Worm (Caenorhabditis elegans) whole organism, L4 larva: ENCODE measurements around the gene spat-1.

Experiments used
- D1046.2 ChIP-seq: fragments of 200-800 bp; sonication (Bioruptor generic); IDR thresholded peaks from 2 replicates; pipeline ENCODE4 v1.3.6; 2022; ENCODE audit warnings: missing genetic modification characterization, missing compliant biosample characterization
- F10B5.3 ChIP-seq: sonication (generic microtip); optimal IDR thresholded peaks from 2 replicates; lab custom pipeline; 2016; ENCODE audit warnings: mild to moderate bottlenecking, missing genetic modification characterization, missing compliant biosample characterization
- F26F4.8 ChIP-seq: fragments of 200-800 bp; sonication (Bioruptor generic); conservative IDR thresholded peaks from 2 replicates; pipeline ENCODE4 v1.3.6; 2022; ENCODE audit warnings: missing genetic modification characterization, missing compliant biosample characterization
- F44E2.7 ChIP-seq: fragments of 200-800 bp; sonication (Bioruptor generic); IDR thresholded peaks from 2 replicates; pipeline ENCODE4 v2.1.2; 2022; ENCODE audit warnings: missing genetic modification characterization, missing compliant biosample characterization
- F49E8.2 ChIP-seq: sonication (generic microtip); optimal IDR thresholded peaks from 2 replicates; lab custom pipeline; 2016; ENCODE audit warnings: missing compliant biosample characterization, mild to moderate bottlenecking, missing genetic modification characterization, borderline replicate concordance
- R02D3.7 ChIP-seq: fragments of 150-350 bp; sonication (generic microtip); optimal IDR thresholded peaks from 3 replicates; lab custom pipeline; 2014; ENCODE audit warnings: missing biosample characterization, missing genetic modification characterization
- T26A8.4 ChIP-seq: fragments of 200-800 bp; sonication (Bioruptor generic); IDR thresholded peaks from 2 replicates; pipeline ENCODE4 v1.3.6; 2022; ENCODE audit warnings: missing genetic modification characterization, missing compliant biosample characterization
- Y75B8A.6 ChIP-seq: fragments of 200-800 bp; sonication (Bioruptor generic); IDR thresholded peaks from 2 replicates; pipeline ENCODE4 v1.3.6; 2022; ENCODE audit warnings: missing genetic modification reagents, missing genetic modification characterization, missing compliant biosample characterization
- ZK546.5 ChIP-seq, 2 experiments: sonication (generic microtip); optimal IDR thresholded peaks; 2 replicates each; lab custom pipeline; 2017; ENCODE audit warnings: missing biosample characterization in 2 of 2, missing genetic modification characterization in 2 of 2
- aly-2 ChIP-seq: sonication (generic microtip); optimal IDR thresholded peaks from 2 replicates; lab custom pipeline; 2018; ENCODE audit warnings: missing biosample characterization, missing genetic modification characterization
- ceh-28 ChIP-seq: fragments of 150-350 bp; optimal IDR thresholded peaks from 2 replicates; lab custom pipeline; 2014; ENCODE audit warnings: missing biosample characterization, missing genetic modification reagents, missing genetic modification characterization
- ceh-32 ChIP-seq: sonication (generic microtip); optimal IDR thresholded peaks from 2 replicates; lab custom pipeline; 2016; ENCODE audit warnings: mild to moderate bottlenecking, missing genetic modification characterization, missing compliant biosample characterization; ENCODE audit not compliant: poor library complexity
- ceh-62 ChIP-seq: sonication (generic microtip); optimal IDR thresholded peaks from 2 replicates; lab custom pipeline; 2017; ENCODE audit warnings: missing biosample characterization, missing genetic modification characterization
- ctbp-1 ChIP-seq: fragments of 200-800 bp; sonication (Bioruptor generic); IDR thresholded peaks from 2 replicates; pipeline ENCODE4 v1.3.6; 2022; ENCODE audit warnings: missing genetic modification reagents, missing genetic modification characterization, missing compliant biosample characterization
- daf-12 ChIP-seq: fragments of 150-350 bp; optimal IDR thresholded peaks from 2 replicates; lab custom pipeline; 2014; ENCODE audit warnings: missing biosample characterization, missing genetic modification reagents, missing genetic modification characterization
- daf-8 ChIP-seq: fragments of 200-800 bp; sonication (Bioruptor generic); IDR thresholded peaks from 2 replicates; pipeline ENCODE4 v1.3.6; 2022; ENCODE audit warnings: missing genetic modification characterization, missing compliant biosample characterization
- dmd-8 ChIP-seq: fragments of 200-800 bp; sonication (Bioruptor generic); IDR thresholded peaks from 2 replicates; pipeline ENCODE4 v1.3.6; 2022; ENCODE audit warnings: missing genetic modification characterization, missing compliant biosample characterization
- duxl-1 ChIP-seq: sonication (generic microtip); optimal IDR thresholded peaks from 2 replicates; lab custom pipeline; 2016; ENCODE audit warnings: mild to moderate bottlenecking, missing genetic modification characterization, moderate library complexity, missing compliant biosample characterization; ENCODE audit not compliant: poor library complexity
- fkh-10 ChIP-seq: fragments of 150-350 bp; optimal IDR thresholded peaks from 2 replicates; lab custom pipeline; 2014; ENCODE audit warnings: missing biosample characterization, missing genetic modification reagents, missing genetic modification characterization
- fos-1 ChIP-seq: fragments of 150-350 bp; optimal IDR thresholded peaks from 2 replicates; lab custom pipeline; 2014; ENCODE audit warnings: missing biosample characterization, missing genetic modification characterization
- gei-8 ChIP-seq: fragments of 200-800 bp; sonication (Bioruptor generic); optimal IDR thresholded peaks from 2 replicates; lab custom pipeline; 2018; ENCODE audit warnings: mild to moderate bottlenecking, missing genetic modification characterization, missing compliant biosample characterization
- hif-1 ChIP-seq, 2 experiments: sonication (generic microtip); optimal IDR thresholded peaks; 2 replicates each; lab custom pipeline; 2016 to 2017; ENCODE audit warnings: missing compliant biosample characterization in 2 of 2, missing genetic modification characterization in 2 of 2, missing genetic modification reagents in 2 of 2, missing genotype in 2 of 2, mild to moderate bottlenecking in 1 of 2
- jun-1 ChIP-seq: fragments of 150-350 bp; optimal IDR thresholded peaks from 2 replicates; lab custom pipeline; 2014; ENCODE audit warnings: missing biosample characterization, missing genetic modification reagents, missing genetic modification characterization
- lim-7 ChIP-seq: fragments of 200-800 bp; sonication (Bioruptor generic); IDR thresholded peaks from 2 replicates; pipeline ENCODE4 v1.3.6; 2022; ENCODE audit warnings: missing genetic modification characterization, missing compliant biosample characterization
- lin-15B ChIP-seq: fragments of 150-350 bp; sonication (generic microtip); optimal IDR thresholded peaks from 3 replicates; lab custom pipeline; 2014; ENCODE audit warnings: missing biosample characterization, missing genetic modification characterization
- lsy-2 ChIP-seq, 2 experiments: fragments of 150-350 bp in 1 of 2; sonication (generic microtip) in 1 of 2; optimal IDR thresholded peaks; 2 replicates each; lab custom pipeline; 2014 to 2017; ENCODE audit warnings: missing biosample characterization in 2 of 2, missing genetic modification characterization in 2 of 2
- madf-5 ChIP-seq, 2 experiments: fragments of 200-800 bp; sonication (Bioruptor generic); IDR thresholded peaks; 2 replicates each; pipeline ENCODE4 v1.3.6; 2022; ENCODE audit warnings: missing compliant biosample characterization in 2 of 2, missing genetic modification characterization in 2 of 2
- madf-9 ChIP-seq: fragments of 200-800 bp; sonication (Bioruptor generic); conservative IDR thresholded peaks from 2 replicates; pipeline ENCODE4 v1.3.6; 2022; ENCODE audit warnings: missing genetic modification reagents, missing genetic modification characterization, missing compliant biosample characterization
- mes-2 ChIP-seq: sonication (generic microtip); optimal IDR thresholded peaks from 2 replicates; lab custom pipeline; 2016; ENCODE audit warnings: missing genotype, mild to moderate bottlenecking, missing genetic modification characterization, missing compliant biosample characterization; ENCODE audit not compliant: poor library complexity, severe bottlenecking
- nhr-10 ChIP-seq: fragments of 150-350 bp; optimal IDR thresholded peaks from 2 replicates; lab custom pipeline; 2014; ENCODE audit warnings: missing biosample characterization, missing genetic modification characterization
- nhr-11 ChIP-seq: fragments of 150-350 bp; optimal IDR thresholded peaks from 2 replicates; lab custom pipeline; 2014; ENCODE audit warnings: missing biosample characterization, missing genetic modification characterization
- nhr-237 ChIP-seq: sonication (generic microtip); optimal IDR thresholded peaks from 2 replicates; lab custom pipeline; 2017; ENCODE audit warnings: missing biosample characterization, missing genetic modification characterization
- nhr-25 ChIP-seq: sonication (generic microtip); optimal IDR thresholded peaks from 2 replicates; lab custom pipeline; 2017; ENCODE audit warnings: missing genetic modification characterization, mild to moderate bottlenecking, missing compliant biosample characterization, antibody characterized with exemption, moderate library complexity, borderline replicate concordance; ENCODE audit not compliant: insufficient read depth
- nhr-41 ChIP-seq: fragments of 200-800 bp; sonication (Bioruptor generic); IDR thresholded peaks from 2 replicates; pipeline ENCODE4 v1.3.6; 2022; ENCODE audit warnings: missing genetic modification reagents, missing genetic modification characterization, missing compliant biosample characterization
- nhr-6 ChIP-seq: fragments of 150-350 bp; optimal IDR thresholded peaks from 2 replicates; lab custom pipeline; 2014; ENCODE audit warnings: missing biosample characterization, missing genetic modification characterization
- nhr-76 ChIP-seq: fragments of 150-350 bp; optimal IDR thresholded peaks from 2 replicates; lab custom pipeline; 2014; ENCODE audit warnings: missing biosample characterization, missing genetic modification characterization
- nhr-77 ChIP-seq: fragments of 150-350 bp; optimal IDR thresholded peaks from 2 replicates; lab custom pipeline; 2014; ENCODE audit warnings: missing biosample characterization, missing genetic modification characterization
- pha-4 ChIP-seq, 2 experiments: fragments of 150-350 bp in 1 of 2; fragments of 200-800 bp in 1 of 2; sonication (Bioruptor generic) in 1 of 2; IDR thresholded peaks in 1 of 2; optimal IDR thresholded peaks in 1 of 2; 2 replicates each; pipeline versions ENCODE4 v1.3.6 to Lab custom; 2014 to 2022; ENCODE audit warnings: missing genetic modification characterization in 2 of 2, missing genetic modification reagents in 2 of 2, missing biosample characterization in 1 of 2, missing compliant biosample characterization in 1 of 2
- sdz-12 ChIP-seq: fragments of 200-800 bp; sonication (Bioruptor generic); optimal IDR thresholded peaks from 2 replicates; lab custom pipeline; 2018; ENCODE audit warnings: mild to moderate bottlenecking, missing genetic modification characterization, missing compliant biosample characterization
- set-16 ChIP-seq: fragments of 200-800 bp; sonication (Bioruptor generic); IDR thresholded peaks from 2 replicates; pipeline ENCODE4 v1.3.6; 2022; ENCODE audit warnings: missing genetic modification reagents, missing genetic modification characterization, missing compliant biosample characterization
- snpc-1.2 ChIP-seq: fragments of 200-800 bp; sonication (Bioruptor generic); IDR thresholded peaks from 2 replicates; pipeline ENCODE4 v1.3.6; 2022; ENCODE audit warnings: missing genetic modification reagents, missing genetic modification characterization, missing compliant biosample characterization
- snpc-4 ChIP-seq: fragments of 150-350 bp; optimal IDR thresholded peaks from 2 replicates; lab custom pipeline; 2014; ENCODE audit warnings: missing biosample characterization, missing genetic modification characterization
- spr-3 ChIP-seq: fragments of 200-800 bp; sonication (Bioruptor generic); optimal IDR thresholded peaks from 2 replicates; lab custom pipeline; 2018; ENCODE audit warnings: mild to moderate bottlenecking, missing genetic modification characterization, missing compliant biosample characterization
- tra-1 ChIP-seq: fragments of 200-800 bp; sonication (Bioruptor generic); IDR thresholded peaks from 2 replicates; pipeline ENCODE4 v1.3.6; 2022; ENCODE audit warnings: missing genetic modification reagents, missing genetic modification characterization, missing compliant biosample characterization
- unc-39 ChIP-seq: sonication (generic microtip); optimal IDR thresholded peaks from 2 replicates; lab custom pipeline; 2017; ENCODE audit warnings: missing biosample characterization, missing genetic modification characterization
- unc-62 ChIP-seq, 3 experiments: fragments of 150-350 bp in 1 of 3; sonication (generic microtip); optimal IDR thresholded peaks in 2 of 3; peaks in 1 of 3; 1 replicate in 1 of 3; 2 replicates in 2 of 3; lab custom pipeline; 2014 to 2017; ENCODE audit warnings: missing biosample characterization in 3 of 3, missing genetic modification characterization in 3 of 3, missing genetic modification reagents in 3 of 3, missing genotype in 1 of 3
- zag-1 ChIP-seq: fragments of 150-350 bp; optimal IDR thresholded peaks from 2 replicates; lab custom pipeline; 2014; ENCODE audit warnings: missing biosample characterization, missing genetic modification characterization
- zfp-3 ChIP-seq: fragments of 200-800 bp; sonication (Bioruptor generic); conservative IDR thresholded peaks from 2 replicates; pipeline ENCODE4 v1.3.6; 2022; ENCODE audit warnings: missing genetic modification reagents, missing genetic modification characterization, missing compliant biosample characterization
- zip-2 ChIP-seq: fragments of 150-350 bp; optimal IDR thresholded peaks from 2 replicates; lab custom pipeline; 2014; ENCODE audit warnings: missing biosample characterization, missing genetic modification characterization
- ztf-11 ChIP-seq: fragments of 150-350 bp; optimal IDR thresholded peaks from 2 replicates; lab custom pipeline; 2014; ENCODE audit warnings: missing biosample characterization, missing genetic modification characterization

The spat-1 gene

ce11 chrII:14528233-14528802 lies at the start of gene spat-1, which contains the start of gene F57C2.5:
spat-1 (plus strand) TSS chrII:14528752.
F57C2.5 (minus strand) TSS chrII:14528239.
- no peak for TF ChIP-seq nhr-237 (tag; lab: Kevin White, UChicago)
- TF ChIP-seq F10B5.3 (tag; lab: Kevin White, UChicago), result no peak
- no peak for TF ChIP-seq lin-15B (tag; lab: Kevin White, UChicago)
- no peak for TF ChIP-seq madf-5 (GFP tag; IDR thresholded peaks at IDR 0.05; lab: Robert Waterston, UW)
- TF ChIP-seq zfp-3, result no peak
- no peak for TF ChIP-seq F26F4.8 (GFP tag; lab: Robert Waterston, UW)
- no peak for TF ChIP-seq ceh-32 (tag; lab: Kevin White, UChicago)
- no peak for TF ChIP-seq zag-1 (tag; lab: Kevin White, UChicago)
- no peak for TF ChIP-seq snpc-1.2
- TF ChIP-seq pha-4 (GFP tag; IDR thresholded peaks at IDR 0.05; lab: Robert Waterston, UW), result peak; percentile 10; the same call in 1 of the 2 replicates
- TF ChIP-seq pha-4 (tag; optimal IDR thresholded peaks at IDR 0.05; lab: Kevin White, UChicago), result peak; percentile 49
- no peak for TF ChIP-seq R02D3.7 (tag; lab: Kevin White, UChicago)
- no peak for TF ChIP-seq dmd-8 (GFP tag; lab: Robert Waterston, UW)
- TF ChIP-seq F49E8.2 (tag; lab: Kevin White, UChicago), result no peak
- peak in 1 of 2 experiments; percentile 73 for TF ChIP-seq unc-62 (GFP tag; optimal IDR thresholded peaks at IDR 0.05 in 1 of 2; lab: Kevin White, UChicago)
- no peak for TF ChIP-seq unc-62 (tag; optimal IDR thresholded peaks at IDR 0.05; lab: Kevin White, UChicago)
- peak; percentile 86 to 98 for TF ChIP-seq lsy-2 (tag; optimal IDR thresholded peaks at IDR 0.05; lab: Kevin White, UChicago)
- TF ChIP-seq spr-3, result no peak
- peak in 1 of 2 experiments; percentile 86 for TF ChIP-seq hif-1 (tag; optimal IDR thresholded peaks at IDR 0.05; lab: Kevin White, UChicago)
- TF ChIP-seq nhr-10, result no peak
- TF ChIP-seq ctbp-1 (GFP tag; lab: Robert Waterston, UW), result no peak
- no peak for TF ChIP-seq sdz-12
- no peak for TF ChIP-seq daf-8
- no peak for TF ChIP-seq ceh-28 (tag; lab: Kevin White, UChicago)
- no peak for TF ChIP-seq ZK546.5 (tag; optimal IDR thresholded peaks at IDR 0.05; lab: Kevin White, UChicago)
- TF ChIP-seq nhr-25 (tag; lab: Kevin White, UChicago), result no peak
- TF ChIP-seq F44E2.7 (GFP tag; lab: Robert Waterston, UW), result no peak
- TF ChIP-seq jun-1 (tag; lab: Kevin White, UChicago), result no peak
- no peak for TF ChIP-seq fkh-10 (GFP tag; lab: Kevin White, UChicago)
- TF ChIP-seq nhr-6, result peak; percentile 29
- TF ChIP-seq nhr-41 (GFP tag; lab: Robert Waterston, UW), result no peak
- TF ChIP-seq ceh-62 (tag; lab: Kevin White, UChicago), result no peak
- TF ChIP-seq mes-2 (tag; lab: Kevin White, UChicago), result peak; percentile 87
- no peak for TF ChIP-seq Y75B8A.6
- TF ChIP-seq nhr-77 (tag; lab: Kevin White, UChicago), result peak; percentile 94
- no peak for TF ChIP-seq set-16 (GFP tag; lab: Robert Waterston, UW)
- TF ChIP-seq daf-12 (tag; lab: Kevin White, UChicago), result no peak
- TF ChIP-seq gei-8 (GFP tag; lab: Kevin White, UChicago), result no peak
- TF ChIP-seq aly-2 (tag; lab: Kevin White, UChicago), result no peak
- TF ChIP-seq ztf-11 (tag; lab: Kevin White, UChicago), result no peak
- no peak for TF ChIP-seq T26A8.4 (GFP tag; lab: Robert Waterston, UW)
- TF ChIP-seq snpc-4, result no peak
- no peak for TF ChIP-seq zip-2 (tag; lab: Kevin White, UChicago)
- no peak for TF ChIP-seq nhr-76 (tag; lab: Kevin White, UChicago)
- no peak for TF ChIP-seq D1046.2 (GFP tag; lab: Robert Waterston, UW)
- no peak for TF ChIP-seq unc-39 (tag; lab: Kevin White, UChicago)
- TF ChIP-seq duxl-1 (tag; lab: Kevin White, UChicago), result no peak
- no peak for TF ChIP-seq madf-9 (GFP tag; lab: Robert Waterston, UW)
- TF ChIP-seq lim-7 (GFP tag; lab: Robert Waterston, UW), result no peak
- no peak for TF ChIP-seq tra-1 (GFP tag; lab: Robert Waterston, UW)
- TF ChIP-seq nhr-11, result peak; percentile 45
- no peak for TF ChIP-seq fos-1 (tag; lab: Kevin White, UChicago)
